Fruit fly (Drosophila melanogaster) whole organism, embryonic: ENCODE measurements around the gene CG7203.

ENCODE experiments used
- Adf1 ChIP-seq: fragments of 200-800 bp; sonication (Bioruptor generic); IDR thresholded peaks from 2 replicates; pipeline ENCODE4 v1.3.6; 2022; ENCODE audit warnings: missing biosample characterization, missing genetic modification characterization
- Atf6 ChIP-seq: fragments of 200-800 bp; sonication (Bioruptor generic); IDR thresholded peaks from 2 replicates; pipeline ENCODE4 v1.3.6; 2022; ENCODE audit warnings: missing biosample characterization, missing genetic modification characterization
- CG10462 ChIP-seq: fragments of 200-800 bp; sonication (Bioruptor generic); optimal IDR thresholded peaks from 2 replicates; lab custom pipeline; 2016; ENCODE audit warnings: missing biosample characterization, missing genetic modification characterization
- CG15269 ChIP-seq: fragments of 200-800 bp; sonication (Bioruptor generic); optimal IDR thresholded peaks from 2 replicates; lab custom pipeline; 2018; ENCODE audit warnings: missing biosample characterization, mild to moderate bottlenecking, missing genetic modification characterization, moderate library complexity
- CG17186 ChIP-seq: fragments of 200-800 bp; sonication (Bioruptor generic); optimal IDR thresholded peaks from 3 replicates; lab custom pipeline; 2017; ENCODE audit warnings: missing biosample characterization, missing genetic modification reagents, missing genetic modification characterization
- CG17385 ChIP-seq: fragments of 200-800 bp; sonication (Bioruptor generic); optimal IDR thresholded peaks from 3 replicates; lab custom pipeline; 2018; ENCODE audit warnings: missing biosample characterization, mild to moderate bottlenecking, missing genetic modification characterization
- CG18011 ChIP-seq: fragments of 200-800 bp; sonication (Bioruptor generic); optimal IDR thresholded peaks from 2 replicates; lab custom pipeline; 2017; ENCODE audit warnings: missing biosample characterization, missing genetic modification characterization, mild to moderate bottlenecking, moderate library complexity, missing genotype
- CG18476 ChIP-seq: fragments of 200-800 bp; sonication (Bioruptor generic); optimal IDR thresholded peaks from 2 replicates; lab custom pipeline; 2016; ENCODE audit warnings: missing biosample characterization, mild to moderate bottlenecking, missing genetic modification characterization
- CG2116 ChIP-seq: fragments of 200-800 bp; sonication (Bioruptor generic); optimal IDR thresholded peaks from 3 replicates; lab custom pipeline; 2018; ENCODE audit warnings: missing biosample characterization, mild to moderate bottlenecking, missing genetic modification characterization
- CG2889 ChIP-seq: fragments of 200-800 bp; sonication (Bioruptor generic); IDR thresholded peaks from 3 replicates; pipeline ENCODE4 v1.3.6; 2022; ENCODE audit warnings: missing biosample characterization, missing genetic modification characterization
- CG3065 ChIP-seq: fragments of 200-800 bp; sonication (Bioruptor generic); optimal IDR thresholded peaks from 2 replicates; lab custom pipeline; 2016; ENCODE audit warnings: missing biosample characterization, missing genetic modification characterization
- CG31388 ChIP-seq: fragments of 200-800 bp; sonication (Bioruptor generic); optimal IDR thresholded peaks from 2 replicates; lab custom pipeline; 2016; ENCODE audit warnings: missing biosample characterization, missing genetic modification characterization
- CG34224 ChIP-seq: fragments of 200-800 bp; sonication (Bioruptor generic); IDR thresholded peaks from 3 replicates; pipeline ENCODE4 v1.3.6; 2022; ENCODE audit warnings: missing biosample characterization, missing genetic modification characterization; ENCODE audit not compliant: partially characterized antibody
- CG3847 ChIP-seq: fragments of 200-800 bp; sonication (Bioruptor generic); IDR thresholded peaks from 2 replicates; pipeline ENCODE4 v1.3.6; 2022; ENCODE audit warnings: missing biosample characterization, missing genetic modification characterization
- CG6175 ChIP-seq: fragments of 200-800 bp; sonication (Bioruptor generic); IDR thresholded peaks from 3 replicates; pipeline ENCODE4 v1.3.6; 2022; ENCODE audit warnings: missing biosample characterization, missing genetic modification characterization
- CG6683 ChIP-seq: fragments of 200-800 bp; sonication (Bioruptor generic); optimal IDR thresholded peaks from 2 replicates; lab custom pipeline; 2017; ENCODE audit warnings: missing biosample characterization, mild to moderate bottlenecking, missing genetic modification characterization, missing genetic modification reagents
- CG6689 ChIP-seq: fragments of 200-800 bp; sonication (Bioruptor generic); IDR thresholded peaks from 2 replicates; pipeline ENCODE4 v1.3.6; 2022; ENCODE audit warnings: missing biosample characterization, missing genetic modification characterization
- CG7963 ChIP-seq: fragments of 200-800 bp; sonication (Bioruptor generic); IDR thresholded peaks from 3 replicates; pipeline ENCODE4 v1.3.6; 2022; ENCODE audit warnings: missing biosample characterization, missing genetic modification characterization; ENCODE audit not compliant: partially characterized antibody
- CG8089 ChIP-seq: fragments of 200-800 bp; sonication (Bioruptor generic); optimal IDR thresholded peaks from 3 replicates; lab custom pipeline; 2016; ENCODE audit warnings: missing biosample characterization, missing genetic modification characterization
- CG8924 ChIP-seq: fragments of 200-800 bp; optimal IDR thresholded peaks from 3 replicates; lab custom pipeline; 2019; ENCODE audit warnings: missing biosample characterization, mild to moderate bottlenecking, missing genetic modification characterization, moderate library complexity
- CG9437 ChIP-seq: fragments of 200-800 bp; sonication (Bioruptor generic); optimal IDR thresholded peaks from 2 replicates; lab custom pipeline; 2018; ENCODE audit warnings: missing biosample characterization, mild to moderate bottlenecking, missing genetic modification characterization
- Dad ChIP-seq: fragments of 200-800 bp; sonication (Bioruptor generic); optimal IDR thresholded peaks from 3 replicates; lab custom pipeline; 2016; ENCODE audit warnings: missing biosample characterization, missing genetic modification characterization
- Dek ChIP-seq: fragments of 200-800 bp; sonication (Bioruptor generic); optimal IDR thresholded peaks from 3 replicates; lab custom pipeline; 2019; ENCODE audit warnings: missing biosample characterization, mild to moderate bottlenecking, missing genetic modification characterization, moderate library complexity
- ERR ChIP-seq: fragments of 200-800 bp; sonication (Bioruptor generic); optimal IDR thresholded peaks from 2 replicates; lab custom pipeline; 2016; ENCODE audit warnings: missing biosample characterization, missing genetic modification characterization
- Fer1 ChIP-seq: fragments of 200-800 bp; sonication (Bioruptor generic); optimal IDR thresholded peaks from 2 replicates; lab custom pipeline; 2017; ENCODE audit warnings: missing biosample characterization, mild to moderate bottlenecking, missing genetic modification characterization
- HLH54F ChIP-seq: fragments of 200-800 bp; sonication (Bioruptor generic); optimal IDR thresholded peaks from 3 replicates; lab custom pipeline; 2016; ENCODE audit warnings: missing biosample characterization, missing genetic modification characterization
- Hmx ChIP-seq: fragments of 200-800 bp; sonication (Bioruptor generic); optimal IDR thresholded peaks from 2 replicates; lab custom pipeline; 2016; ENCODE audit warnings: missing biosample characterization, missing genetic modification characterization
- Hr51 ChIP-seq, 2 experiments: fragments of 200-800 bp; sonication (Bioruptor generic); optimal IDR thresholded peaks; 2 replicates in 1 of 2; 3 replicates in 1 of 2; lab custom pipeline; 2016 to 2018; ENCODE audit warnings: missing biosample characterization in 2 of 2, missing genetic modification characterization in 2 of 2, mild to moderate bottlenecking in 1 of 2, moderate library complexity in 1 of 2
- Sin3A ChIP-seq: fragments of >200 bp; optimal IDR thresholded peaks from 2 replicates; lab custom pipeline; 2018
- Six4 ChIP-seq: fragments of 200-800 bp; sonication (Bioruptor generic); optimal IDR thresholded peaks from 2 replicates; lab custom pipeline; 2016; ENCODE audit warnings: missing biosample characterization, missing genetic modification characterization
- Sry-β ChIP-seq: fragments of 200-800 bp; sonication (Bioruptor generic); optimal IDR thresholded peaks from 2 replicates; lab custom pipeline; 2018; ENCODE audit warnings: missing biosample characterization, mild to moderate bottlenecking, missing genetic modification characterization, moderate library complexity
- bigmax ChIP-seq: fragments of 200-800 bp; sonication (Bioruptor generic); optimal IDR thresholded peaks from 2 replicates; lab custom pipeline; 2018; ENCODE audit warnings: missing biosample characterization, mild to moderate bottlenecking, missing genetic modification characterization
- corto ChIP-seq: fragments of 200-800 bp; sonication (Bioruptor generic); optimal IDR thresholded peaks from 2 replicates; lab custom pipeline; 2016; ENCODE audit warnings: missing biosample characterization, mild to moderate bottlenecking, missing genetic modification characterization, moderate library complexity
- crol ChIP-seq: fragments of 200-800 bp; sonication (Bioruptor generic); IDR thresholded peaks from 2 replicates; pipeline ENCODE4 v1.3.6; 2022; ENCODE audit warnings: missing biosample characterization, missing genetic modification characterization
- da ChIP-seq: fragments of 200-800 bp; sonication (Bioruptor generic); optimal IDR thresholded peaks from 2 replicates; lab custom pipeline; 2016; ENCODE audit warnings: missing biosample characterization, missing genetic modification characterization
- eve ChIP-seq, 2 experiments: fragments of >200 bp; optimal IDR thresholded peaks; 2 replicates each; lab custom pipeline; 2017; ENCODE audit warnings: missing biosample characterization in 2 of 2, missing genetic modification characterization in 2 of 2
- fd96Cb ChIP-seq: fragments of 200-800 bp; sonication (Bioruptor generic); optimal IDR thresholded peaks from 2 replicates; lab custom pipeline; 2018; ENCODE audit warnings: missing biosample characterization, mild to moderate bottlenecking, missing genetic modification characterization, moderate library complexity
- grau ChIP-seq: fragments of 200-800 bp; optimal IDR thresholded peaks from 3 replicates; lab custom pipeline; 2019; ENCODE audit warnings: missing biosample characterization, mild to moderate bottlenecking, missing genetic modification characterization, moderate library complexity
- kah ChIP-seq: fragments of 200-800 bp; sonication (Bioruptor generic); optimal IDR thresholded peaks from 2 replicates; lab custom pipeline; 2018; ENCODE audit warnings: missing biosample characterization, mild to moderate bottlenecking, missing genetic modification characterization
- lbe ChIP-seq: fragments of 200-800 bp; sonication (Bioruptor generic); optimal IDR thresholded peaks from 2 replicates; lab custom pipeline; 2016; ENCODE audit warnings: missing biosample characterization, mild to moderate bottlenecking, missing genetic modification characterization
- maf-S ChIP-seq: fragments of 200-800 bp; sonication (Bioruptor generic); optimal IDR thresholded peaks from 2 replicates; lab custom pipeline; 2016; ENCODE audit warnings: missing biosample characterization, missing genetic modification characterization
- mld ChIP-seq: fragments of 200-800 bp; sonication (Bioruptor generic); IDR thresholded peaks from 3 replicates; pipeline ENCODE4 v1.3.6; 2022; ENCODE audit warnings: missing biosample characterization, missing genetic modification characterization; ENCODE audit not compliant: partially characterized antibody
- nerfin-1 ChIP-seq: fragments of 200-800 bp; sonication (Bioruptor generic); optimal IDR thresholded peaks from 3 replicates; lab custom pipeline; 2019; ENCODE audit warnings: missing biosample characterization, mild to moderate bottlenecking, missing genetic modification characterization, moderate library complexity
- odd ChIP-seq: fragments of 200-800 bp; sonication (Bioruptor generic); optimal IDR thresholded peaks from 2 replicates; lab custom pipeline; 2017; ENCODE audit warnings: missing biosample characterization, mild to moderate bottlenecking, missing genetic modification characterization
- phol ChIP-seq: fragments of 200-800 bp; sonication (Bioruptor generic); optimal IDR thresholded peaks from 3 replicates; lab custom pipeline; 2018; ENCODE audit warnings: missing biosample characterization, mild to moderate bottlenecking, missing genetic modification characterization, moderate library complexity
- ranshi ChIP-seq: fragments of 200-800 bp; sonication (Bioruptor generic); IDR thresholded peaks from 2 replicates; pipeline ENCODE4 v1.3.6; 2022; ENCODE audit warnings: missing biosample characterization, missing genetic modification characterization
- trh ChIP-seq: fragments of 200-800 bp; sonication (Bioruptor generic); optimal IDR thresholded peaks from 2 replicates; lab custom pipeline; 2016; ENCODE audit warnings: missing biosample characterization, missing genetic modification characterization
- unc-4 ChIP-seq: fragments of 200-800 bp; sonication (Bioruptor generic); IDR thresholded peaks from 2 replicates; pipeline ENCODE4 v1.3.6; 2022; ENCODE audit warnings: missing biosample characterization, missing genetic modification characterization; ENCODE audit not compliant: partially characterized antibody
- zf30C ChIP-seq: fragments of 200-800 bp; sonication (Bioruptor generic); optimal IDR thresholded peaks from 3 replicates; lab custom pipeline; 2018; ENCODE audit warnings: missing biosample characterization, mild to moderate bottlenecking, missing genetic modification characterization

Gene CG7203

dm6 chr2L:7782788-7783401 is 29.9 kb upstream of the CG7203 start, which contains the start of gene Brd7-9 (continued):
- TF ChIP-seq CG9437 (GFP tag; lab: Kevin White, UChicago): peak; percentile 48
- peak; percentile 0 for TF ChIP-seq kah
- TF ChIP-seq odd: peak; percentile 63
- TF ChIP-seq CG6689 (GFP tag; lab: Robert Waterston, UW): peak; percentile 71
- TF ChIP-seq CG8924 (tag; lab: Kevin White, UChicago): peak; percentile 68
- TF ChIP-seq CG10462: peak; percentile 27
- TF ChIP-seq crol (GFP tag; lab: Robert Waterston, UW): 0 out of 2 replicates have a peak, but pooled peaks have one; percentile 8
- peak; percentile 10 for TF ChIP-seq Sry-β (GFP tag; lab: Kevin White, UChicago)
- TF ChIP-seq CG15269 (tag; lab: Kevin White, UChicago): peak; percentile 74
- peak; percentile 59 for TF ChIP-seq Dad (GFP tag; lab: Kevin White, UChicago)
- TF ChIP-seq CG3847 (GFP tag; lab: Robert Waterston, UW): peak; percentile 35; the same call in 1 of the 2 replicates
- TF ChIP-seq CG2889 (GFP tag; lab: Robert Waterston, UW): peak; percentile 67; the same call in 1 of the 3 replicates
- peak; percentile 39; the same call in 1 of the 2 replicates for TF ChIP-seq Adf1 (GFP tag; lab: Robert Waterston, UW)
- peak; percentile 48 for TF ChIP-seq Six4 (GFP tag; lab: Kevin White, UChicago)
- peak; percentile 57 for TF ChIP-seq CG6683 (GFP tag; lab: Kevin White, UChicago)
- peak; percentile 57 for TF ChIP-seq CG18476 (GFP tag; lab: Kevin White, UChicago)
- TF ChIP-seq CG6175: peak; percentile 47; the same call in 2 of the 3 replicates
- no peak for TF ChIP-seq eve (GFP tag; optimal IDR thresholded peaks at IDR 0.05; lab: Kevin White, UChicago)
- peak; percentile 25 for TF ChIP-seq maf-S (GFP tag; lab: Kevin White, UChicago)
- TF ChIP-seq trh (GFP tag; lab: Kevin White, UChicago): no peak
- TF ChIP-seq nerfin-1: peak; percentile 28
- peak; percentile 75 for TF ChIP-seq Sin3A
- no peak for TF ChIP-seq CG17186 (GFP tag; lab: Kevin White, UChicago)
- TF ChIP-seq da (GFP tag; lab: Kevin White, UChicago): no peak
- peak; percentile 87 for TF ChIP-seq zf30C (GFP tag; lab: Kevin White, UChicago)
- no peak for TF ChIP-seq ERR (GFP tag; lab: Kevin White, UChicago)
- TF ChIP-seq CG17385 (GFP tag; lab: Kevin White, UChicago): peak; percentile 66
- TF ChIP-seq Hmx (GFP tag; lab: Kevin White, UChicago): peak; percentile 11
- peak; percentile 25 to 81 for TF ChIP-seq Hr51 (GFP tag; optimal IDR thresholded peaks at IDR 0.05; lab: Kevin White, UChicago)
- peak; percentile 39; the same call in 1 of the 2 replicates for TF ChIP-seq unc-4
- no peak for TF ChIP-seq lbe (GFP tag; lab: Kevin White, UChicago)
- TF ChIP-seq CG34224 (GFP tag; lab: Robert Waterston, UW): no peak
- TF ChIP-seq CG8089 (GFP tag; lab: Kevin White, UChicago): no peak
- peak; percentile 80 for TF ChIP-seq Fer1 (GFP tag; lab: Kevin White, UChicago)
- TF ChIP-seq phol (tag; lab: Kevin White, UChicago): peak; percentile 67
- TF ChIP-seq CG3065 (GFP tag; lab: Kevin White, UChicago): no peak
- peak; percentile 70 for TF ChIP-seq fd96Cb (tag; lab: Kevin White, UChicago)
- peak; percentile 44; the same call in 1 of the 3 replicates for TF ChIP-seq CG7963 (GFP tag; lab: Robert Waterston, UW)
- peak; percentile 47 for TF ChIP-seq CG18011 (GFP tag; lab: Kevin White, UChicago)
- TF ChIP-seq grau (tag; lab: Kevin White, UChicago): peak; percentile 62
- TF ChIP-seq CG31388 (GFP tag; lab: Kevin White, UChicago): peak; percentile 44
- peak; percentile 8 for TF ChIP-seq HLH54F
- no peak for TF ChIP-seq corto (GFP tag; lab: Kevin White, UChicago)
- TF ChIP-seq bigmax: no peak
- peak; percentile 46 for TF ChIP-seq CG2116 (GFP tag; lab: Kevin White, UChicago)
- peak; percentile 83 for TF ChIP-seq ranshi (GFP tag; lab: Robert Waterston, UW)
- TF ChIP-seq mld (GFP tag; lab: Robert Waterston, UW): no peak
- TF ChIP-seq Atf6: peak; percentile 86
- TF ChIP-seq Dek (tag; lab: Kevin White, UChicago): peak; percentile 37
